Fruit fly (Drosophila melanogaster) whole organism, wandering third instar larva: Measurements from ENCODE around the gene CG8939.

Experiments used
- Abd-B ChIP-seq: fragments of >200 bp; optimal IDR thresholded peaks from 2 replicates; lab custom pipeline; 2017; ENCODE audit warnings: missing biosample characterization, missing genetic modification characterization
- CG9705 ChIP-seq: fragments of 200-800 bp; sonication (Bioruptor generic); optimal IDR thresholded peaks from 2 replicates; lab custom pipeline; 2018; ENCODE audit warnings: missing biosample characterization, mild to moderate bottlenecking, missing genetic modification characterization
- CrebA ChIP-seq: fragments of 200-800 bp; sonication (Bioruptor generic); optimal IDR thresholded peaks from 2 replicates; lab custom pipeline; 2016; ENCODE audit warnings: missing biosample characterization, mild to moderate bottlenecking, missing genetic modification characterization, borderline replicate concordance
- Dif ChIP-seq: fragments of 200-275, 200-300 bp; sonication (Bioruptor generic); optimal IDR thresholded peaks from 2 replicates; lab custom pipeline; 2018; ENCODE audit warnings: missing biosample characterization, missing genetic modification characterization; ENCODE audit not compliant: partially characterized antibody
- GATAd ChIP-seq: sonication (Bioruptor generic); optimal IDR thresholded peaks from 2 replicates; lab custom pipeline; 2016; ENCODE audit warnings: missing biosample characterization, missing genetic modification characterization
- HLH106 ChIP-seq: fragments of 200-800 bp; optimal IDR thresholded peaks from 3 replicates; lab custom pipeline; 2019; ENCODE audit warnings: missing biosample characterization, mild to moderate bottlenecking, missing genetic modification characterization, moderate library complexity
- Hnf4 ChIP-seq: fragments of 200-800 bp; sonication (Bioruptor generic); optimal IDR thresholded peaks from 2 replicates; lab custom pipeline; 2016; ENCODE audit warnings: missing biosample characterization, mild to moderate bottlenecking, missing genetic modification characterization
- Jra ChIP-seq: sonication (Bioruptor generic); optimal IDR thresholded peaks from 2 replicates; lab custom pipeline; 2016; ENCODE audit warnings: missing biosample characterization, missing genetic modification characterization
- Mio ChIP-seq: sonication (Bioruptor generic); optimal IDR thresholded peaks from 2 replicates; lab custom pipeline; 2016; ENCODE audit warnings: missing biosample characterization, missing genetic modification characterization
- Myc ChIP-seq: fragments of >200 bp; optimal IDR thresholded peaks from 2 replicates; lab custom pipeline; 2017
- Rel ChIP-seq, 2 experiments: fragments of 200-800 bp; sonication (Bioruptor generic) in 1 of 2; optimal IDR thresholded peaks; 2 replicates in 1 of 2; 3 replicates in 1 of 2; lab custom pipeline; 2016 to 2019; ENCODE audit warnings: mild to moderate bottlenecking in 2 of 2, missing biosample characterization in 2 of 2, missing genetic modification characterization in 2 of 2, moderate library complexity in 1 of 2
- Sp1 ChIP-seq: fragments of 200-800 bp; sonication (Bioruptor generic); optimal IDR thresholded peaks from 3 replicates; lab custom pipeline; 2019; ENCODE audit warnings: missing biosample characterization, mild to moderate bottlenecking, missing genetic modification characterization, moderate library complexity
- Vsx2 ChIP-seq: fragments of 200-300, 225-300 bp; sonication (Bioruptor generic); optimal IDR thresholded peaks from 2 replicates; lab custom pipeline; 2018; ENCODE audit warnings: missing biosample characterization, missing genetic modification characterization; ENCODE audit not compliant: partially characterized antibody
- br ChIP-seq: fragments of 200-800 bp; sonication (Bioruptor generic); optimal IDR thresholded peaks from 2 replicates; lab custom pipeline; 2016; ENCODE audit warnings: missing biosample characterization, missing genetic modification characterization
- brk ChIP-seq: fragments of 200-800 bp; sonication (Bioruptor generic); optimal IDR thresholded peaks from 2 replicates; lab custom pipeline; 2016; ENCODE audit warnings: missing biosample characterization, mild to moderate bottlenecking, missing genetic modification characterization
- dmrt93B ChIP-seq: fragments of 200-800 bp; sonication (Bioruptor generic); optimal IDR thresholded peaks from 2 replicates; lab custom pipeline; 2018; ENCODE audit warnings: missing biosample characterization, mild to moderate bottlenecking, missing genetic modification characterization
- dsf ChIP-seq: sonication (Bioruptor generic); optimal IDR thresholded peaks from 2 replicates; lab custom pipeline; 2016; ENCODE audit warnings: missing biosample characterization, missing genetic modification characterization, borderline replicate concordance
- ey ChIP-seq: fragments of 200-800 bp; sonication (Bioruptor generic); optimal IDR thresholded peaks from 2 replicates; lab custom pipeline; 2016; ENCODE audit warnings: missing biosample characterization, missing genetic modification characterization
- foxo ChIP-seq, 2 experiments: fragments of 200-800 bp; sonication (Bioruptor generic); optimal IDR thresholded peaks; 2 replicates in 1 of 2; 3 replicates in 1 of 2; lab custom pipeline; 2016 to 2017; ENCODE audit warnings: missing biosample characterization in 2 of 2, missing genetic modification characterization in 2 of 2
- fru ChIP-seq: fragments of 200-800 bp; sonication (Bioruptor generic); optimal IDR thresholded peaks from 3 replicates; lab custom pipeline; 2016; ENCODE audit warnings: missing biosample characterization, mild to moderate bottlenecking, missing genetic modification characterization
- jim ChIP-seq: fragments of 175-275, 200-325 bp; sonication (Bioruptor generic); optimal IDR thresholded peaks from 2 replicates; lab custom pipeline; 2016; ENCODE audit warnings: missing biosample characterization, mild to moderate bottlenecking, missing genetic modification characterization
- lola ChIP-seq: fragments of >200 bp; optimal IDR thresholded peaks from 2 replicates; lab custom pipeline; 2017; ENCODE audit warnings: missing biosample characterization, missing genetic modification characterization
- pan ChIP-seq: fragments of >200 bp; optimal IDR thresholded peaks from 2 replicates; lab custom pipeline; 2017
- psq ChIP-seq: fragments of 200-800 bp; sonication (Bioruptor generic); optimal IDR thresholded peaks from 3 replicates; lab custom pipeline; 2017; ENCODE audit warnings: missing biosample characterization, mild to moderate bottlenecking, missing genetic modification characterization, moderate library complexity
- sage ChIP-seq: fragments of 200-800 bp; sonication (Bioruptor generic); optimal IDR thresholded peaks from 2 replicates; lab custom pipeline; 2016; ENCODE audit warnings: missing biosample characterization, mild to moderate bottlenecking, missing genetic modification characterization
- sv ChIP-seq: fragments of 200-800 bp; sonication (Bioruptor generic); optimal IDR thresholded peaks from 3 replicates; lab custom pipeline; 2016; ENCODE audit warnings: missing biosample characterization, missing genetic modification characterization
- tai ChIP-seq: sonication (Bioruptor generic); optimal IDR thresholded peaks from 2 replicates; lab custom pipeline; 2016; ENCODE audit warnings: missing biosample characterization, missing genetic modification characterization
- usp ChIP-seq: fragments of >200 bp; optimal IDR thresholded peaks from 2 replicates; lab custom pipeline; 2017; ENCODE audit warnings: missing biosample characterization, missing genetic modification characterization
- woc ChIP-seq: sonication (Bioruptor generic); optimal IDR thresholded peaks from 2 replicates; lab custom pipeline; 2016; ENCODE audit warnings: missing biosample characterization, mild to moderate bottlenecking, missing genetic modification characterization

The CG8939 gene

DNA sequence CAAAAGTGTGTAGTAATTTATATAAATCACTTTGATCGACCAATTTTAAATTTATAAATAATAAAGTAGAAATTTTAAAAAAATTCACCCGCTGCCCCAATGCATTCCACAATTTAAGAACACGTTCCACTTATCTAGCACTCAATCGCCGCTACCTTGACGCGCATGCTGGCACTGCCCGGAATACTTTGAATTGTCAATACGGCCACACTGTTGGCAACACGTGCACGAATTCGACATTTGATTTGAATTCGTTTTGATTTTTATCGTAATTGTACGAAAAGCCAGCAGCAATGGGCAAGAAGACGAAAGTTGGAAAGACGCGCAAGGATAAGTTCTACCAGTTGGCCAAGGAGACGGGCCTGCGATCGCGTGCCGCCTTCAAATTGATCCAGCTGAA is at the start of gene CG8939:
TSS of gene CG8939 (plus strand) at position 186 of the 400 bp plus-strand sequence.
- TF ChIP-seq Mio (GFP tag; lab: Kevin White, UChicago) (no peak), Myc (lab: Kevin White, UChicago) (peak; percentile 54), pan (lab: Kevin White, UChicago) (no peak), Hnf4 (no peak)

DNA sequence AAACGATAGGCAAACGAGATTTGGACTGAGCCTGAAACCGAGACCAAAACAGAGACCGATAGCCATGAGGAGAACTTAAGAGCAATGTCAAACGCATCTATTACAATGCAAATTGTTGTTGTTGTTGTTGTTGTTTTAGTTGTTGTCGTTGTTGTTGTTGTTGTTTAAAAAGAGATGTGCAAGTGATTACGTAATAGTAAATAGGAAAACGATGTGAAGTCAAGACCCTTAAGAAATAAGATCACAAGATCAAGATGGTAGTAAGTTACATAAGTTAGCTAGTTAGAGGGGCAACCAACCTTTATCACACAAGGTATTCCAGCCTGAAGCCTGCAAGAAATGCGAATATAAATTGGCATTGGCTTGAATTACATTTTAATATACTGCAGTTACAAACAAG is 46.8 kb upstream of the CG8939 start:
- no peak for TF ChIP-seq Mio (GFP tag; lab: Kevin White, UChicago)
- TF ChIP-seq tai (GFP tag; lab: Kevin White, UChicago) = no peak
- no peak for TF ChIP-seq fru (GFP tag; lab: Kevin White, UChicago)

DNA sequence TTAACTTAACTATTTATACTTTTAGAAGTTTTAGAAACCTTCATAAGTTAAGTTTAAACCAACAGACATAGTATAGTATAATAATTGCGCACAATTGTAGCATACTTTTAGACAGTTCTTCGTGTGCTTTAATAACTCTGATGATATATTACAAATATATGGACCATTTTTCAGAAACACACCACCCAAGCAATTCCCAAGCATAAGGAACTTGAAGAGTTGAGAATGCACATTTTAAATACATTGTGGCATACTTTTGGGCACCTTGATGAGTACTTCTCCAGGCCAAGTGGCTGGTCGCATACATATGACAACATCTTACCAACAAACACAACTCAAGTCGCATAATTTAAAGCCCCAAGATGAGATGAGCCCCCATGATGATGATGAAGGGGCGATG is 27.2 kb upstream of the CG8939 start:
- TF ChIP-seq psq (GFP tag; lab: Kevin White, UChicago) (no peak), foxo (GFP tag; optimal IDR thresholded peaks at IDR 0.05; lab: Kevin White, UChicago) (no peak), tai (GFP tag; lab: Kevin White, UChicago) (no peak), HLH106 (tag; lab: Kevin White, UChicago) (no peak)
- TF ChIP-seq, all 38 proteins: peak for 0

DNA sequence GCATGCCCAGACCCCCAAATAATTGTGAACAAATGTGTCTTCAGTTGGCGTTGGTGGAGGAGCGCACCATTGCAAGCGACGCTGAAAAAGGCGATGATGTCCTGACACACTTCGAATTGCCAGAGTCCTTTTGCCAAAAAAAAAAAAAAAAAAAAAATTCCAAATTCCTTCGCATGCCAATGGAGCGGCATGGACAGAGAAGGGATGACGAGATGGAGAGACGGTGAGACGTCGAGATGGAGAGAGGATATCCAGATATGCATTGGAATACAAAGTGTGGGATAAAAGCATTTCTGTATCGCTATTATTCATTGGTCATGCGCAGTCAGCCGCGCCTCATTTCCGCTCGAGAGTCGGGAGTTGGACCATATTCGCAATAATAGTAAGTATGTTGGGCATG is 25.2 kb upstream of the CG8939 start:
- TF ChIP-seq brk (GFP tag; lab: Kevin White, UChicago) (no peak), tai (GFP tag; lab: Kevin White, UChicago) (no peak), Vsx2 (GFP tag; lab: Kevin White, UChicago) (no peak), jim (no peak), CrebA (GFP tag; lab: Kevin White, UChicago) (no peak), sv (GFP tag; lab: Kevin White, UChicago) (no peak), sage (GFP tag; lab: Kevin White, UChicago) (no peak), fru (GFP tag; lab: Kevin White, UChicago) (no peak), lola (GFP tag; lab: Kevin White, UChicago) (no peak), Dif (GFP tag; lab: Kevin White, UChicago) (no peak), usp (GFP tag; lab: Kevin White, UChicago) (no peak), Rel (GFP tag; optimal IDR thresholded peaks at IDR 0.05; lab: Kevin White, UChicago) (no peak), Rel (tag; optimal IDR thresholded peaks at IDR 0.05; lab: Kevin White, UChicago) (no peak), Hnf4 (no peak)

DNA sequence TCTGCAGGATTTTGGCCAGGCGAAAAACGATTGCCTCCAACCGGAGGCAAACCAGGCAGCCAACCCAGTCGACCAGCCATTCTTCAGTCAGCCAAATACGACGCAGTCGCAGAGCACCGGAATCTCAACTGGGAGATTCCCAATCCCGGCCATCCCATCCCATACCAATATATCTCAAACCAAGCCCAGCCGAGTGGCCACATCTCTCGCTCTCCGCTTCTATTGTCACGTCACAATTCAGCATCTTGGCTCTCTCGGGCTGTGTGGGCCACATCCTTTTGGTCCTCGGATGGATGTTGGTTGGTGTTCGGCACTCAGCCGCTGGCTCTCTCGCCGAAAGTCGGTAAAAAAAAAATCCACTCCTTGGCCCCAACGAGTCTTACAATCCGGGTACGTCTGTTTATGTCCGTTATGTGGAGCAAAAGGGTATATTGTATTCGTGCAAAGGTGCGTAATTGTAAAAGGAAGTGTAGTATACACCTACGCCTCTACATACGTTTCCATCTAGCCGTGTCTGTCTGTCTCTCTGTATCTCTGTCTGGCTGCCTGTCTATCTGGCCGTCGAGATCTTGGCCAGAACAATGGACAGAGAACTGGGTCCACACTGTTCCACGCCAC is 23.6 kb upstream of the CG8939 start, which contains the start of gene mmd:
TSS of gene mmd (minus strand) at position 3 of the 618 bp plus-strand sequence.
- TF ChIP-seq Dif (GFP tag; lab: Kevin White, UChicago) (no peak), CrebA (GFP tag; lab: Kevin White, UChicago) (no peak), sage (GFP tag; lab: Kevin White, UChicago) (no peak), Vsx2 (GFP tag; lab: Kevin White, UChicago) (no peak), Rel (GFP tag; optimal IDR thresholded peaks at IDR 0.05; lab: Kevin White, UChicago) (no peak), Rel (tag; optimal IDR thresholded peaks at IDR 0.05; lab: Kevin White, UChicago) (no peak), GATAd (no peak), dmrt93B (GFP tag; lab: Kevin White, UChicago) (no peak), Sp1 (GFP tag; lab: Kevin White, UChicago) (no peak), ey (GFP tag; lab: Kevin White, UChicago) (no peak), woc (no peak), fru (GFP tag; lab: Kevin White, UChicago) (no peak), Jra (no peak), Hnf4 (no peak), foxo (GFP tag; optimal IDR thresholded peaks at IDR 0.05; lab: Kevin White, UChicago) (no peak), br (GFP tag; lab: Kevin White, UChicago) (no peak), Abd-B (GFP tag; lab: Kevin White, UChicago) (no peak), CG9705 (GFP tag; lab: Kevin White, UChicago) (no peak), dsf (no peak)

DNA sequence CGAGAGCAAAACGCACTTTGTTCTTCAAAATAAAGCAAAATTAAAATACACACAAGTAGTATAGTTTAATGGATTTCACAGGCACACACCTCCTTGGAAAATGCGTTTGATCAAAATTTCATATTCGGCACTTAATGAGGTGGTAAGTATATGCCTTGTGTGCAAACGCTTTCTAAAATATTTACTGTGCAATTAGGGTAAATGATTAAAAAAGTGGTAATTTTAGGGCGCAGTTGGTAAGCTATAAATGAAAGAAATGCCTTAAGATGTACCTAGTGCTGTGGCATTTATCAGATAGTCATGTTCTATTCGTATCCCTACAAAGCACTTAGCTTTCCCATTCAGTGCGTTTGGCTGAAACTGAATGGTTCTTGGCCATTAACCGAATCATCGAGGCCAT is 22.7 kb upstream of the CG8939 start, which contains the start of gene Or13a:
TSS of gene Or13a (plus strand) at position 301 of the 400 bp plus-strand sequence.
- TF ChIP-seq Abd-B (GFP tag; lab: Kevin White, UChicago) (no peak), woc (no peak)
